Worm (Caenorhabditis elegans): ENCODE results near the gene gba-4.

ce11 chrIV:5332178-5332577 is 18.5 kb downstream of the gba-4 start, which contains the start of gene Y4C6B.3:
- TF ChIP-seq dao-5 (tag; optimal IDR thresholded peaks at IDR 0.05), result no peak
- no peak for TF ChIP-seq him-1 (tag; optimal IDR thresholded peaks at IDR 0.05)
- no peak for TF ChIP-seq W03F9.2 (tag; optimal IDR thresholded peaks at IDR 0.05)
